Fruit fly (Drosophila melanogaster) whole organism, prepupa: Measurements from ENCODE around the gene firl.

ENCODE experiments used
- CG15336 ChIP-seq: fragments of 200-800 bp; sonication (Bioruptor generic); IDR thresholded peaks from 2 replicates; pipeline ENCODE4 v1.3.6; 2022; ENCODE audit warnings: missing biosample characterization, missing genetic modification characterization
- fd85E ChIP-seq: fragments of 200-800 bp; sonication (Bioruptor generic); optimal IDR thresholded peaks from 3 replicates; lab custom pipeline; 2016; ENCODE audit warnings: missing biosample characterization, missing genetic modification characterization
- ss ChIP-seq, 2 experiments: fragments of 200-800 bp; sonication (Bioruptor generic); optimal IDR thresholded peaks; 2 replicates in 1 of 2; 3 replicates in 1 of 2; lab custom pipeline; 2017 to 2018; ENCODE audit warnings: mild to moderate bottlenecking in 2 of 2, missing biosample characterization in 2 of 2, missing genetic modification characterization in 2 of 2, moderate library complexity in 1 of 2

DNA sequence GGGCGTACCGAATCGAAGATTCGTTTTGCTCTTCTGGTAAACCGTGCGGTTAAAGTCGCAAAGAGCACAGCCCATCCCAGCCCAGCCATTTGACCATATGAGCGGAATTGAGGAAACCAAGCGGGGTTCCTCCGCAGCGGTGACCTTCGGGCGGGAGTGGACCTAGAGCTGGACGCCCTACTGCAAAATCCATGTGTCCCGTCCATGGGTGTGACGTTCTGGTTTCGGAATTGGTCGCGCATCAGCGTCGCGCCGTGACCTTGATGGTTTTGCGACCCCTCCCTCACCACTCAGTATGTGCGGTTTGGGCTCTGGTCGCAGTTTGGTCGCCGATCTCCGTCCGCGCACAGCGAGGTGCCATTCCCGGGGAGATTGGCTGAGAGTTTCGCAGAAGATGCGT is 26.1 kb upstream of the firl start:
- TF ChIP-seq ss (GFP tag; optimal IDR thresholded peaks at IDR 0.05; lab: Kevin White, UChicago) (no peak), fd85E (GFP tag; lab: Kevin White, UChicago) (no peak), CG15336 (GFP tag; lab: Robert Waterston, UW) (no peak)
